Worm (Caenorhabditis elegans) whole organism, young adult: ENCODE results near the gene C03H5.9.
"Not testable (repeated sequence)": the region's sequence is repeated elsewhere in the genome, so short reads cannot be mapped to it uniquely, and the experiment has no call there.

ENCODE experiments used
- F37B4.10 ChIP-seq: fragments of 200-800 bp; sonication (Bioruptor generic); IDR thresholded peaks from 2 replicates; pipeline ENCODE4 v1.3.6; 2022; ENCODE audit warnings: missing genetic modification characterization, missing compliant biosample characterization
- K12H6.12 ChIP-seq: fragments of 200-800 bp; sonication (Bioruptor generic); optimal IDR thresholded peaks from 2 replicates; lab custom pipeline; 2018; ENCODE audit warnings: mild to moderate bottlenecking, missing genetic modification characterization, missing compliant biosample characterization
- ccch-3 ChIP-seq: fragments of 200-800 bp; sonication (Bioruptor generic); optimal IDR thresholded peaks from 2 replicates; lab custom pipeline; 2018; ENCODE audit warnings: mild to moderate bottlenecking, missing genetic modification characterization, missing compliant biosample characterization
- ceh-40 ChIP-seq: fragments of 200-800 bp; sonication (Bioruptor generic); IDR thresholded peaks from 2 replicates; pipeline ENCODE4 v1.3.6; 2022; ENCODE audit warnings: missing genetic modification characterization, missing compliant biosample characterization
- dpff-1 ChIP-seq: sonication (generic microtip); optimal IDR thresholded peaks from 2 replicates; lab custom pipeline; 2017; ENCODE audit warnings: mild to moderate bottlenecking, missing genetic modification characterization, missing compliant biosample characterization
- egl-18 ChIP-seq: fragments of 200-800 bp; sonication (Bioruptor generic); IDR thresholded peaks from 2 replicates; pipeline ENCODE4 v1.3.6; 2022; ENCODE audit warnings: missing genetic modification reagents, missing genetic modification characterization, missing compliant biosample characterization
- lin-40 ChIP-seq: sonication (generic microtip); optimal IDR thresholded peaks from 2 replicates; lab custom pipeline; 2016; ENCODE audit warnings: missing genetic modification characterization, mild to moderate bottlenecking, missing compliant biosample characterization, missing genotype, missing genetic modification reagents
- tlf-1 ChIP-seq: fragments of 200-800 bp; sonication (Bioruptor generic); optimal IDR thresholded peaks from 2 replicates; lab custom pipeline; 2018; ENCODE audit warnings: mild to moderate bottlenecking, missing genetic modification characterization, missing compliant biosample characterization
- unc-62 ChIP-seq: fragments of 150-350 bp; optimal IDR thresholded peaks from 2 replicates; lab custom pipeline; 2014; ENCODE audit warnings: missing biosample characterization, missing genetic modification reagents, missing genetic modification characterization

ce11 chrII:416808-417207, 38.4 kb downstream of the C03H5.9 start:
- TF ChIP-seq tlf-1 (GFP tag; lab: Kevin White, UChicago); F37B4.10; lin-40; ccch-3 (GFP tag; lab: Kevin White, UChicago); dpff-1 (tag; lab: Kevin White, UChicago); K12H6.12; egl-18 (GFP tag; lab: Robert Waterston, UW); unc-62 (GFP tag; lab: Kevin White, UChicago); ceh-40 (GFP tag; lab: Robert Waterston, UW): not testable (repeated sequence)
